Fruit fly (Drosophila melanogaster) whole organism, embryonic: Measurements from ENCODE around the gene TbCMF46.

Experiments used
- Atf-2 ChIP-seq: fragments of 200-800 bp; sonication (Bioruptor generic); optimal IDR thresholded peaks from 2 replicates; lab custom pipeline; 2016; ENCODE audit warnings: missing biosample characterization, missing genetic modification characterization
- BEAF-32 ChIP-seq: fragments of 200-800 bp; sonication (Bioruptor generic); optimal IDR thresholded peaks from 3 replicates; lab custom pipeline; 2017; ENCODE audit warnings: missing biosample characterization, missing genetic modification characterization, mild to moderate bottlenecking, moderate library complexity, missing genetic modification reagents
- Bdp1 ChIP-seq: fragments of 200-800 bp; sonication (Bioruptor generic); optimal IDR thresholded peaks from 3 replicates; lab custom pipeline; 2016; ENCODE audit warnings: missing biosample characterization, missing genetic modification characterization
- CG10209 ChIP-seq: fragments of 200-800 bp; sonication (Bioruptor generic); optimal IDR thresholded peaks from 3 replicates; lab custom pipeline; 2017; ENCODE audit warnings: missing biosample characterization, mild to moderate bottlenecking, missing genetic modification characterization, missing genetic modification reagents
- CG14667 ChIP-seq: fragments of 200-800 bp; sonication (Bioruptor generic); IDR thresholded peaks from 2 replicates; pipeline ENCODE4 v1.3.6; 2022; ENCODE audit warnings: missing biosample characterization, missing genetic modification characterization
- CG15269 ChIP-seq: fragments of 200-800 bp; sonication (Bioruptor generic); optimal IDR thresholded peaks from 2 replicates; lab custom pipeline; 2018; ENCODE audit warnings: missing biosample characterization, mild to moderate bottlenecking, missing genetic modification characterization, moderate library complexity
- CG15696 ChIP-seq: fragments of 200-800 bp; sonication (Bioruptor generic); optimal IDR thresholded peaks from 2 replicates; lab custom pipeline; 2019; ENCODE audit warnings: missing biosample characterization, mild to moderate bottlenecking, missing genetic modification characterization, moderate library complexity
- CG1792 ChIP-seq: fragments of 200-800 bp; sonication (Bioruptor generic); optimal IDR thresholded peaks from 2 replicates; lab custom pipeline; 2016; ENCODE audit warnings: missing biosample characterization, missing genetic modification characterization
- CG2116 ChIP-seq: fragments of 200-800 bp; sonication (Bioruptor generic); optimal IDR thresholded peaks from 3 replicates; lab custom pipeline; 2018; ENCODE audit warnings: missing biosample characterization, mild to moderate bottlenecking, missing genetic modification characterization
- CG30403 ChIP-seq: fragments of 200-800 bp; sonication (Bioruptor generic); optimal IDR thresholded peaks from 3 replicates; lab custom pipeline; 2016; ENCODE audit warnings: missing biosample characterization, missing genetic modification characterization
- CG3407 ChIP-seq: fragments of 200-800 bp; sonication (Bioruptor generic); optimal IDR thresholded peaks from 2 replicates; lab custom pipeline; 2018; ENCODE audit warnings: missing biosample characterization, mild to moderate bottlenecking, missing genetic modification characterization
- CG4282 ChIP-seq: fragments of 200-800 bp; sonication (Bioruptor generic); optimal IDR thresholded peaks from 2 replicates; lab custom pipeline; 2016; ENCODE audit warnings: missing biosample characterization, missing genetic modification characterization
- CG4854 ChIP-seq: fragments of 200-800 bp; sonication (Bioruptor generic); optimal IDR thresholded peaks from 2 replicates; lab custom pipeline; 2016; ENCODE audit warnings: missing biosample characterization, missing genetic modification characterization, inconsistent platforms
- CG6813 ChIP-seq: fragments of 200-800 bp; sonication (Bioruptor generic); optimal IDR thresholded peaks from 2 replicates; lab custom pipeline; 2017; ENCODE audit warnings: missing biosample characterization, missing genetic modification characterization, mild to moderate bottlenecking, moderate library complexity, missing genetic modification reagents
- CG9215 ChIP-seq: fragments of 200-800 bp; sonication (Bioruptor generic); IDR thresholded peaks from 2 replicates; pipeline ENCODE4 v1.3.6; 2022; ENCODE audit warnings: missing biosample characterization, missing genetic modification characterization
- CG9932 ChIP-seq: fragments of 200-800 bp; sonication (Bioruptor generic); IDR thresholded peaks from 2 replicates; pipeline ENCODE4 v1.3.6; 2022; ENCODE audit warnings: missing biosample characterization, missing genetic modification characterization
- CTCF ChIP-seq: fragments of 200-800 bp; sonication (Bioruptor generic); optimal IDR thresholded peaks from 2 replicates; lab custom pipeline; 2017; ENCODE audit warnings: missing biosample characterization, mild to moderate bottlenecking, missing genetic modification characterization, moderate library complexity
- Dfd ChIP-seq, 2 experiments: fragments of >200 bp; optimal IDR thresholded peaks; 2 replicates each; lab custom pipeline; 2017; ENCODE audit warnings: missing biosample characterization in 2 of 2, missing genetic modification characterization in 2 of 2
- Dip2 ChIP-seq: fragments of 200-800 bp; sonication (Bioruptor generic); IDR thresholded peaks from 2 replicates; pipeline ENCODE4 v1.3.6; 2022; ENCODE audit warnings: missing biosample characterization, missing genetic modification characterization
- Doc3 ChIP-seq: fragments of 200-800 bp; sonication (Bioruptor generic); IDR thresholded peaks from 3 replicates; pipeline ENCODE4 v1.3.6; 2022; ENCODE audit warnings: missing biosample characterization, missing genetic modification characterization; ENCODE audit not compliant: partially characterized antibody
- Hr3 ChIP-seq: fragments of 200-800 bp; sonication (Bioruptor generic); optimal IDR thresholded peaks from 3 replicates; lab custom pipeline; 2016; ENCODE audit warnings: missing biosample characterization, missing genetic modification characterization
- Lim3 ChIP-seq: fragments of 200-800 bp; sonication (Bioruptor generic); IDR thresholded peaks from 2 replicates; pipeline ENCODE4 v1.3.6; 2022; ENCODE audit warnings: missing biosample characterization, missing genetic modification characterization
- NC2α ChIP-seq: fragments of 200-800 bp; sonication (Bioruptor generic); optimal IDR thresholded peaks from 2 replicates; lab custom pipeline; 2016; ENCODE audit warnings: missing biosample characterization, missing genetic modification characterization
- Nf-YA ChIP-seq: fragments of 200-800 bp; sonication (Bioruptor generic); IDR thresholded peaks from 2 replicates; pipeline ENCODE4 v1.3.6; 2022; ENCODE audit warnings: missing biosample characterization, missing genetic modification characterization
- Optix ChIP-seq: fragments of 200-800 bp; sonication (Bioruptor generic); IDR thresholded peaks from 3 replicates; pipeline ENCODE4 v1.3.6; 2022; ENCODE audit warnings: missing biosample characterization, missing genetic modification characterization
- Scr ChIP-seq: fragments of 200-800 bp; sonication (Bioruptor generic); IDR thresholded peaks from 2 replicates; pipeline ENCODE4 v1.3.6; 2022; ENCODE audit warnings: missing biosample characterization, missing genetic modification characterization; ENCODE audit not compliant: partially characterized antibody
- Six4 ChIP-seq: fragments of 200-800 bp; sonication (Bioruptor generic); optimal IDR thresholded peaks from 2 replicates; lab custom pipeline; 2016; ENCODE audit warnings: missing biosample characterization, missing genetic modification characterization
- Sox102F ChIP-seq: fragments of 200-800 bp; sonication (Bioruptor generic); optimal IDR thresholded peaks from 2 replicates; lab custom pipeline; 2018; ENCODE audit warnings: missing biosample characterization, mild to moderate bottlenecking, missing genetic modification characterization, moderate library complexity
- Spps ChIP-seq: fragments of 200-800 bp; sonication (Bioruptor generic); optimal IDR thresholded peaks from 2 replicates; lab custom pipeline; 2018; ENCODE audit warnings: missing biosample characterization, mild to moderate bottlenecking, missing genetic modification characterization
- Stat92E ChIP-seq, 3 experiments: fragments of >200 bp in 2 of 3; fragments of 200-800 bp in 1 of 3; sonication (Bioruptor generic) in 1 of 3; optimal IDR thresholded peaks; 2 replicates each; lab custom pipeline; 2017 to 2019; ENCODE audit warnings: missing biosample characterization in 3 of 3, missing genetic modification characterization in 3 of 3, mild to moderate bottlenecking in 1 of 3, moderate library complexity in 1 of 3
- Usf ChIP-seq: fragments of 200-800 bp; sonication (Bioruptor generic); optimal IDR thresholded peaks from 2 replicates; lab custom pipeline; 2017; ENCODE audit warnings: missing genotype, missing biosample characterization, missing genetic modification characterization
- abd-A ChIP-seq: fragments of 200-800 bp; sonication (Bioruptor generic); optimal IDR thresholded peaks from 3 replicates; lab custom pipeline; 2019; ENCODE audit warnings: missing biosample characterization, mild to moderate bottlenecking, missing genetic modification characterization, moderate library complexity
- al ChIP-seq: fragments of 200-800 bp; sonication (Bioruptor generic); IDR thresholded peaks from 2 replicates; pipeline ENCODE4 v1.3.6; 2022; ENCODE audit warnings: missing biosample characterization, missing genetic modification characterization
- cas ChIP-seq: fragments of 200-800 bp; sonication (Bioruptor generic); IDR thresholded peaks from 2 replicates; pipeline ENCODE4 v1.3.6; 2022; ENCODE audit warnings: missing biosample characterization, missing genetic modification characterization
- en ChIP-seq: fragments of 200-800 bp; sonication (Bioruptor generic); optimal IDR thresholded peaks from 2 replicates; lab custom pipeline; 2016; ENCODE audit warnings: missing biosample characterization, missing genetic modification characterization
- fru ChIP-seq: fragments of >200 bp; optimal IDR thresholded peaks from 2 replicates; lab custom pipeline; 2017
- odd ChIP-seq: fragments of 200-800 bp; sonication (Bioruptor generic); optimal IDR thresholded peaks from 2 replicates; lab custom pipeline; 2017; ENCODE audit warnings: missing biosample characterization, mild to moderate bottlenecking, missing genetic modification characterization
- pfk ChIP-seq: fragments of 200-800 bp; sonication (Bioruptor generic); optimal IDR thresholded peaks from 2 replicates; lab custom pipeline; 2018; ENCODE audit warnings: missing biosample characterization, mild to moderate bottlenecking, missing genetic modification characterization, moderate library complexity
- prd ChIP-seq, 3 experiments: fragments of >200 bp in 2 of 3; fragments of 200-800 bp in 1 of 3; sonication (Bioruptor generic) in 1 of 3; optimal IDR thresholded peaks in 2 of 3; IDR thresholded peaks in 1 of 3; 2 replicates in 2 of 3; 3 replicates in 1 of 3; pipeline versions ENCODE4 v1.3.6 to Lab custom; 2017 to 2022; ENCODE audit warnings: missing biosample characterization in 1 of 3, missing genetic modification characterization in 1 of 3
- psq ChIP-seq: fragments of 200-800 bp; sonication (Bioruptor generic); optimal IDR thresholded peaks from 2 replicates; lab custom pipeline; 2017; ENCODE audit warnings: missing biosample characterization, missing genetic modification characterization
- sens ChIP-seq: fragments of 200-800 bp; sonication (Bioruptor generic); peaks from one replicate; lab custom pipeline; 2016; ENCODE audit warnings: missing biosample characterization, missing genetic modification characterization
- stc ChIP-seq: fragments of 200-800 bp; sonication (Bioruptor generic); IDR thresholded peaks from 2 replicates; pipeline ENCODE4 v1.3.6; 2022; ENCODE audit warnings: missing biosample characterization, missing genetic modification characterization
- tgo ChIP-seq: fragments of 200-800 bp; sonication (Bioruptor generic); IDR thresholded peaks from 3 replicates; pipeline ENCODE4 v1.3.6; 2022; ENCODE audit warnings: missing biosample characterization, missing genetic modification characterization
- vnd ChIP-seq: fragments of 200-800 bp; sonication (Bioruptor generic); IDR thresholded peaks from 3 replicates; pipeline ENCODE4 v1.3.6; 2022; ENCODE audit warnings: missing biosample characterization, missing genetic modification characterization; ENCODE audit not compliant: partially characterized antibody
- wdn ChIP-seq: fragments of 200-800 bp; sonication (Bioruptor generic); IDR thresholded peaks from 2 replicates; pipeline ENCODE4 v1.3.6; 2022; ENCODE audit warnings: missing biosample characterization, missing genetic modification characterization
- z ChIP-seq: fragments of 200-800 bp; sonication (Bioruptor generic); IDR thresholded peaks from 3 replicates; pipeline ENCODE4 v1.3.6; 2022; ENCODE audit warnings: missing biosample characterization, missing genetic modification characterization
- zen2 ChIP-seq: fragments of 200-800 bp; sonication (Bioruptor generic); IDR thresholded peaks from 3 replicates; pipeline ENCODE4 v1.3.6; 2022; ENCODE audit warnings: missing biosample characterization, missing genetic modification characterization; ENCODE audit not compliant: partially characterized antibody

TbCMF46 gene

dm6 chr2L:9968201-9968727, 43.6 kb upstream of the TbCMF46 start (continued):
- TF ChIP-seq zen2 (GFP tag; lab: Robert Waterston, UW) (peak; percentile 44; the same call in 2 of the 3 replicates), Spps (tag; lab: Kevin White, UChicago) (no peak), Doc3 (GFP tag; lab: Robert Waterston, UW) (0 out of 3 replicates have a peak, but pooled peaks have one; percentile 28), sens (GFP tag; lab: Kevin White, UChicago) (no peak)

dm6 chr2L:9966983-9967737, 42.5 kb upstream of the TbCMF46 start, which contains the start of the genes Dref and RpL13:
TSS of gene Dref (minus strand) at chr2L:9967229.
TSS of gene RpL13 (plus strand) at chr2L:9967313.
- TF ChIP-seq abd-A (no peak), Atf-2 (GFP tag; lab: Kevin White, UChicago) (peak; percentile 80), Dip2 (GFP tag; lab: Robert Waterston, UW) (no peak), CTCF (GFP tag; lab: Kevin White, UChicago) (peak; percentile 64), en (GFP tag; lab: Kevin White, UChicago) (peak; percentile 86), stc (GFP tag; lab: Robert Waterston, UW) (peak; percentile 75), BEAF-32 (GFP tag; lab: Kevin White, UChicago) (peak; percentile 84), z (GFP tag; lab: Robert Waterston, UW) (peak; percentile 51; the same call in 1 of the 3 replicates), fru (lab: Kevin White, UChicago) (no peak), CG2116 (GFP tag; lab: Kevin White, UChicago) (peak; percentile 96), Usf (GFP tag; lab: Kevin White, UChicago) (peak; percentile 32), tgo (GFP tag; lab: Robert Waterston, UW) (peak; percentile 72), Hr3 (peak; percentile 55), psq (GFP tag; lab: Kevin White, UChicago) (peak; percentile 44), Dfd (GFP tag; optimal IDR thresholded peaks at IDR 0.05; lab: Kevin White, UChicago) (no peak), Scr (GFP tag; lab: Robert Waterston, UW) (peak; percentile 85), odd (GFP tag; lab: Kevin White, UChicago) (peak; percentile 95), Nf-YA (GFP tag; lab: Robert Waterston, UW) (peak; percentile 72), Optix (GFP tag; lab: Robert Waterston, UW) (peak; percentile 65), CG15696 (tag; lab: Kevin White, UChicago) (peak; percentile 55), CG1792 (peak; percentile 70), al (peak; percentile 68), prd (optimal IDR thresholded peaks at IDR 0.05; lab: Kevin White, UChicago) (no peak), prd (GFP tag; IDR thresholded peaks at IDR 0.05; lab: Robert Waterston, UW) (peak; percentile 60), Lim3 (GFP tag; lab: Robert Waterston, UW) (no peak), vnd (GFP tag; lab: Robert Waterston, UW) (peak; percentile 81), CG4282 (peak; percentile 83), CG15269 (tag; lab: Kevin White, UChicago) (peak; percentile 87), CG9932 (GFP tag; lab: Robert Waterston, UW) (peak; percentile 73), Sox102F (GFP tag; lab: Kevin White, UChicago) (peak; percentile 68), CG9215 (GFP tag; lab: Robert Waterston, UW) (peak; percentile 61), cas (GFP tag; lab: Robert Waterston, UW) (no peak), wdn (peak; percentile 75), CG30403 (GFP tag; lab: Kevin White, UChicago) (peak; percentile 80), Six4 (GFP tag; lab: Kevin White, UChicago) (peak; percentile 62), CG6813 (GFP tag; lab: Kevin White, UChicago) (peak; percentile 93), Stat92E (GFP tag; optimal IDR thresholded peaks at IDR 0.05; lab: Kevin White, UChicago) (peak in 1 of 3 experiments; percentile 80), NC2α (GFP tag; lab: Kevin White, UChicago) (peak; percentile 81), CG14667 (GFP tag; lab: Robert Waterston, UW) (peak; percentile 16; the same call in 1 of the 2 replicates), Bdp1 (GFP tag; lab: Kevin White, UChicago) (peak; percentile 64), pfk (peak; percentile 85), CG10209 (peak; percentile 88), CG4854 (GFP tag; lab: Kevin White, UChicago) (peak; percentile 86), CG3407 (GFP tag; lab: Kevin White, UChicago) (peak; percentile 88)
